Worm (Caenorhabditis elegans): ENCODE measurements around the gene F43G6.16.

The F43G6.16 gene

ce11 chrII:11746782-11747288 lies 35.6 kb downstream of the F43G6.16 start (continued):
- TF ChIP-seq sea-2 (GFP tag; optimal IDR thresholded peaks at IDR 0.05): peak; percentile 32
- peak; percentile 24 for TF ChIP-seq lin-15B (tag; optimal IDR thresholded peaks at IDR 0.05)
- TF ChIP-seq jun-1 (tag; optimal IDR thresholded peaks at IDR 0.05): no peak

- TF ChIP-seq nhr-237 (tag; optimal IDR thresholded peaks at IDR 0.05): no peak
- no peak for TF ChIP-seq mml-1 (tag; optimal IDR thresholded peaks at IDR 0.05)
These were observed 40.1 kb downstream of the F43G6.16 start for ce11 chrII:11742320-11742719.

- TF ChIP-seq pqm-1 (tag; optimal IDR thresholded peaks at IDR 0.05): peak; percentile 94
- no peak for TF ChIP-seq nhr-11 (tag; optimal IDR thresholded peaks at IDR 0.05)
- TF ChIP-seq ceh-28 (tag; optimal IDR thresholded peaks at IDR 0.05): no peak
- no peak for TF ChIP-seq lsy-12 (tag; optimal IDR thresholded peaks at IDR 0.05)
- no peak for TF ChIP-seq tbx-2 (tag; optimal IDR thresholded peaks at IDR 0.05)
- peak; percentile 94 for TF ChIP-seq elt-2 (tag; optimal IDR thresholded peaks at IDR 0.05)
These were observed 43.2 kb downstream of the F43G6.16 start, which contains the start of gene ctsa-1.2 for ce11 chrII:11739199-11739598. Gene ctsa-1.2 (plus strand): TSS chrII:11739358.

- peak; percentile 36 for TF ChIP-seq nfya-1 (tag; optimal IDR thresholded peaks at IDR 0.05; ENCODE audit: insufficient read depth)
- TF ChIP-seq unc-62 (GFP tag; optimal IDR thresholded peaks at IDR 0.05): peak; percentile 17
- TF ChIP-seq hmg-11 (tag; optimal IDR thresholded peaks at IDR 0.05): no peak
- no peak for TF ChIP-seq zag-1 (tag; optimal IDR thresholded peaks at IDR 0.05)
- peak; percentile 88 for TF ChIP-seq nhr-25 (tag; optimal IDR thresholded peaks at IDR 0.05)
- TF ChIP-seq fkh-10 (GFP tag; optimal IDR thresholded peaks at IDR 0.05): no peak
- no peak for TF ChIP-seq nhr-67 (tag; optimal IDR thresholded peaks at IDR 0.05)
- no peak for TF ChIP-seq aly-2 (tag; optimal IDR thresholded peaks at IDR 0.05)
- peak; percentile 79 for TF ChIP-seq nhr-43 (tag; optimal IDR thresholded peaks at IDR 0.05; ENCODE audit: poor library complexity, severe bottlenecking)
- peak; percentile 83 for TF ChIP-seq nhr-23 (tag; optimal IDR thresholded peaks at IDR 0.05)
- TF ChIP-seq mdl-1 (tag; optimal IDR thresholded peaks at IDR 0.05): no peak
These were observed 45.1 kb downstream of the F43G6.16 start for ce11 chrII:11737347-11737746.

ce11 chrII:11733850-11734249 lies 48.6 kb downstream of the F43G6.16 start:
- TF ChIP-seq elt-1 (tag; optimal IDR thresholded peaks at IDR 0.05): peak; percentile 74
- no peak for TF ChIP-seq elt-2 (tag; optimal IDR thresholded peaks at IDR 0.05)

ce11 chrII:11732513-11732912 lies 49.9 kb downstream of the F43G6.16 start, which contains the start of gene F13D12.8:
Gene F13D12.8 (minus strand): TSS chrII:11732594.
- TF ChIP-seq snpc-4 (tag; optimal IDR thresholded peaks at IDR 0.05) (peak; percentile 2), zag-1 (tag; optimal IDR thresholded peaks at IDR 0.05) (no peak), nhr-25 (tag; optimal IDR thresholded peaks at IDR 0.05) (no peak), eor-1 (tag; optimal IDR thresholded peaks at IDR 0.05) (no peak), hmg-11 (tag; optimal IDR thresholded peaks at IDR 0.05) (no peak), lin-39 (tag; optimal IDR thresholded peaks at IDR 0.05) (peak; percentile 23), egl-27 (tag; optimal IDR thresholded peaks at IDR 0.05) (no peak), pha-4 (tag; optimal IDR thresholded peaks at IDR 0.05) (no peak), nhr-76 (tag; optimal IDR thresholded peaks at IDR 0.05) (no peak), ceh-82 (tag; optimal IDR thresholded peaks at IDR 0.05) (no peak), nhr-77 (tag; optimal IDR thresholded peaks at IDR 0.05) (no peak), aly-2 (tag; optimal IDR thresholded peaks at IDR 0.05) (no peak), nhr-237 (tag; optimal IDR thresholded peaks at IDR 0.05) (no peak), skn-1 (tag; optimal IDR thresholded peaks at IDR 0.05) (no peak), elt-2 (tag; optimal IDR thresholded peaks at IDR 0.05) (no peak), mml-1 (tag; optimal IDR thresholded peaks at IDR 0.05) (no peak)

Measured in whole organism, L3 larva.